Fruit fly (Drosophila melanogaster) whole organism, embryonic: ENCODE measurements around the gene CG6785.

Experiments used
- Asciz ChIP-seq: fragments of 200-800 bp; sonication (Bioruptor generic); optimal IDR thresholded peaks from 2 replicates; lab custom pipeline; 2017; ENCODE audit warnings: missing biosample characterization, mild to moderate bottlenecking, missing genetic modification characterization, missing genetic modification reagents
- CG10431 ChIP-seq: fragments of 200-800 bp; sonication (Bioruptor generic); optimal IDR thresholded peaks from 3 replicates; lab custom pipeline; 2018; ENCODE audit warnings: missing biosample characterization, mild to moderate bottlenecking, missing genetic modification characterization
- CG10959 ChIP-seq: fragments of 200-800 bp; sonication (Bioruptor generic); IDR thresholded peaks from 2 replicates; pipeline ENCODE4 v1.3.6; 2022; ENCODE audit warnings: missing biosample characterization, missing genetic modification characterization
- CG11723 ChIP-seq: fragments of 200-800 bp; sonication (Bioruptor generic); optimal IDR thresholded peaks from 2 replicates; lab custom pipeline; 2017; ENCODE audit warnings: missing biosample characterization, mild to moderate bottlenecking, missing genetic modification characterization
- CG1233 ChIP-seq: fragments of 200-800 bp; sonication (Bioruptor generic); optimal IDR thresholded peaks from 4 replicates; lab custom pipeline; 2018; ENCODE audit warnings: missing biosample characterization, mild to moderate bottlenecking, missing genetic modification characterization
- CG12769 ChIP-seq: fragments of 200-800 bp; sonication (Bioruptor generic); optimal IDR thresholded peaks from 2 replicates; lab custom pipeline; 2019; ENCODE audit warnings: missing biosample characterization, mild to moderate bottlenecking, missing genetic modification characterization, moderate library complexity
- CG13424 ChIP-seq: fragments of 200-800 bp; sonication (Bioruptor generic); optimal IDR thresholded peaks from 2 replicates; lab custom pipeline; 2019; ENCODE audit warnings: missing biosample characterization, mild to moderate bottlenecking, missing genetic modification characterization, moderate library complexity
- CG13775 ChIP-seq: fragments of 200-800 bp; sonication (Bioruptor generic); optimal IDR thresholded peaks from 3 replicates; lab custom pipeline; 2017; ENCODE audit warnings: missing biosample characterization, mild to moderate bottlenecking, missing genetic modification characterization
- CG14441 ChIP-seq: fragments of 200-800 bp; sonication (Bioruptor generic); IDR thresholded peaks from 2 replicates; pipeline ENCODE4 v1.3.6; 2022; ENCODE audit warnings: missing biosample characterization, missing genetic modification characterization
- CG14965 ChIP-seq: fragments of 200-800 bp; sonication (Bioruptor generic); optimal IDR thresholded peaks from 2 replicates; lab custom pipeline; 2016; ENCODE audit warnings: missing biosample characterization, missing genetic modification characterization, borderline replicate concordance
- CG18262 ChIP-seq: fragments of 200-800 bp; optimal IDR thresholded peaks from 3 replicates; lab custom pipeline; 2019; ENCODE audit warnings: missing biosample characterization, mild to moderate bottlenecking, missing genetic modification characterization, moderate library complexity
- CG18599 ChIP-seq: fragments of 200-800 bp; sonication (Bioruptor generic); optimal IDR thresholded peaks from 3 replicates; lab custom pipeline; 2017; ENCODE audit warnings: missing biosample characterization, missing genetic modification characterization, mild to moderate bottlenecking, moderate library complexity, missing genetic modification reagents
- CG32532 ChIP-seq: fragments of 200-800 bp; sonication (Bioruptor generic); IDR thresholded peaks from 2 replicates; pipeline ENCODE4 v1.3.6; 2022; ENCODE audit warnings: missing biosample characterization, missing genetic modification characterization
- CG33213 ChIP-seq: fragments of 200-800 bp; sonication (Bioruptor generic); optimal IDR thresholded peaks from 3 replicates; lab custom pipeline; 2016; ENCODE audit warnings: missing biosample characterization, missing genetic modification characterization
- CG4424 ChIP-seq: fragments of 200-800 bp; sonication (Bioruptor generic); optimal IDR thresholded peaks from 3 replicates; lab custom pipeline; 2016; ENCODE audit warnings: missing biosample characterization, missing genetic modification characterization
- CG5180 ChIP-seq: fragments of 200-800 bp; sonication (Bioruptor generic); optimal IDR thresholded peaks from 3 replicates; lab custom pipeline; 2017; ENCODE audit warnings: missing biosample characterization, missing genetic modification characterization, mild to moderate bottlenecking, moderate library complexity, missing genetic modification reagents
- CG7963 ChIP-seq: fragments of 200-800 bp; sonication (Bioruptor generic); IDR thresholded peaks from 3 replicates; pipeline ENCODE4 v1.3.6; 2022; ENCODE audit warnings: missing biosample characterization, missing genetic modification characterization; ENCODE audit not compliant: partially characterized antibody
- CG7987 ChIP-seq: fragments of 200-800 bp; sonication (Bioruptor generic); optimal IDR thresholded peaks from 2 replicates; lab custom pipeline; 2018; ENCODE audit warnings: missing biosample characterization, mild to moderate bottlenecking, missing genetic modification characterization, moderate library complexity
- CG8924 ChIP-seq: fragments of 200-800 bp; optimal IDR thresholded peaks from 3 replicates; lab custom pipeline; 2019; ENCODE audit warnings: missing biosample characterization, mild to moderate bottlenecking, missing genetic modification characterization, moderate library complexity
- CG9437 ChIP-seq: fragments of 200-800 bp; sonication (Bioruptor generic); optimal IDR thresholded peaks from 2 replicates; lab custom pipeline; 2018; ENCODE audit warnings: missing biosample characterization, mild to moderate bottlenecking, missing genetic modification characterization
- CHES-1-like ChIP-seq: fragments of 200-800 bp; sonication (Bioruptor generic); optimal IDR thresholded peaks from 2 replicates; lab custom pipeline; 2016; ENCODE audit warnings: missing biosample characterization, missing genetic modification characterization
- D ChIP-seq, 2 experiments: fragments of 200-800 bp in 1 of 2; fragments of >200 bp in 1 of 2; sonication (Bioruptor generic) in 1 of 2; optimal IDR thresholded peaks; 2 replicates in 1 of 2; 3 replicates in 1 of 2; lab custom pipeline; 2017; ENCODE audit warnings: mild to moderate bottlenecking in 1 of 2, missing biosample characterization in 1 of 2, missing genetic modification characterization in 1 of 2, missing genetic modification reagents in 1 of 2
- Dfd ChIP-seq, 2 experiments: fragments of >200 bp; optimal IDR thresholded peaks; 2 replicates each; lab custom pipeline; 2017; ENCODE audit warnings: missing biosample characterization in 2 of 2, missing genetic modification characterization in 2 of 2
- Dip2 ChIP-seq: fragments of 200-800 bp; sonication (Bioruptor generic); IDR thresholded peaks from 2 replicates; pipeline ENCODE4 v1.3.6; 2022; ENCODE audit warnings: missing biosample characterization, missing genetic modification characterization
- GATAe ChIP-seq: fragments of 200-800 bp; sonication (Bioruptor generic); conservative IDR thresholded peaks from 2 replicates; pipeline ENCODE4 v1.3.6; 2022; ENCODE audit warnings: missing biosample characterization, missing genetic modification characterization
- H2.0 ChIP-seq: fragments of 200-800 bp; sonication (Bioruptor generic); IDR thresholded peaks from 2 replicates; pipeline ENCODE4 v1.3.6; 2022; ENCODE audit warnings: missing biosample characterization, missing genetic modification characterization
- HHEX ChIP-seq: fragments of 200-800 bp; sonication (Bioruptor generic); optimal IDR thresholded peaks from 3 replicates; lab custom pipeline; 2017; ENCODE audit warnings: missing biosample characterization, mild to moderate bottlenecking, missing genetic modification characterization, missing genetic modification reagents
- Hmr ChIP-seq: fragments of 200-800 bp; sonication (Bioruptor generic); optimal IDR thresholded peaks from 3 replicates; lab custom pipeline; 2017; ENCODE audit warnings: mild to moderate bottlenecking, missing biosample characterization, missing genetic modification reagents, missing genetic modification characterization
- Hr51 ChIP-seq, 2 experiments: fragments of 200-800 bp; sonication (Bioruptor generic); optimal IDR thresholded peaks; 2 replicates in 1 of 2; 3 replicates in 1 of 2; lab custom pipeline; 2016 to 2018; ENCODE audit warnings: missing biosample characterization in 2 of 2, missing genetic modification characterization in 2 of 2, mild to moderate bottlenecking in 1 of 2, moderate library complexity in 1 of 2
- Hsf ChIP-seq: fragments of 200-800 bp; sonication (Bioruptor generic); optimal IDR thresholded peaks from 3 replicates; lab custom pipeline; 2016; ENCODE audit warnings: missing biosample characterization, missing genetic modification characterization
- Lhr ChIP-seq: fragments of 200-800 bp; sonication (Bioruptor generic); optimal IDR thresholded peaks from 3 replicates; lab custom pipeline; 2017; ENCODE audit warnings: mild to moderate bottlenecking, missing biosample characterization, missing genetic modification reagents, missing genetic modification characterization
- MESR4 ChIP-seq: fragments of 200-800 bp; sonication (Bioruptor generic); optimal IDR thresholded peaks from 2 replicates; lab custom pipeline; 2018; ENCODE audit warnings: missing biosample characterization, mild to moderate bottlenecking, missing genetic modification characterization, moderate library complexity
- aop ChIP-seq: fragments of 200-800 bp; sonication (Bioruptor generic); IDR thresholded peaks from 2 replicates; pipeline ENCODE4 v1.3.6; 2022; ENCODE audit warnings: missing biosample characterization, missing genetic modification characterization
- chm ChIP-seq: fragments of 200-800 bp; sonication (Bioruptor generic); IDR thresholded peaks from 2 replicates; pipeline ENCODE4 v1.3.6; 2022; ENCODE audit warnings: missing biosample characterization, missing genetic modification characterization
- dysf ChIP-seq: fragments of 200-800 bp; sonication (Bioruptor generic); IDR thresholded peaks from 3 replicates; pipeline ENCODE4 v1.3.6; 2022; ENCODE audit warnings: missing biosample characterization, missing genetic modification characterization
- en ChIP-seq: fragments of 200-800 bp; sonication (Bioruptor generic); optimal IDR thresholded peaks from 2 replicates; lab custom pipeline; 2016; ENCODE audit warnings: missing biosample characterization, missing genetic modification characterization
- mam ChIP-seq: fragments of 200-800 bp; sonication (Bioruptor generic); optimal IDR thresholded peaks from 3 replicates; lab custom pipeline; 2016; ENCODE audit warnings: missing biosample characterization, missing genetic modification characterization
- odd ChIP-seq: fragments of 200-800 bp; sonication (Bioruptor generic); optimal IDR thresholded peaks from 2 replicates; lab custom pipeline; 2017; ENCODE audit warnings: missing biosample characterization, mild to moderate bottlenecking, missing genetic modification characterization
- otp ChIP-seq: fragments of 200-800 bp; sonication (Bioruptor generic); IDR thresholded peaks from 3 replicates; pipeline ENCODE4, ENCODE4 v1.3.6; 2022; ENCODE audit warnings: missing biosample characterization, missing genetic modification characterization
- pho ChIP-seq: fragments of 200-800 bp; sonication (Bioruptor generic); optimal IDR thresholded peaks from 2 replicates; lab custom pipeline; 2016; ENCODE audit warnings: missing biosample characterization, missing genetic modification characterization
- phol ChIP-seq: fragments of 200-800 bp; sonication (Bioruptor generic); optimal IDR thresholded peaks from 3 replicates; lab custom pipeline; 2018; ENCODE audit warnings: missing biosample characterization, mild to moderate bottlenecking, missing genetic modification characterization, moderate library complexity
- pum ChIP-seq: fragments of 200-800 bp; sonication (Bioruptor generic); optimal IDR thresholded peaks from 2 replicates; lab custom pipeline; 2016; ENCODE audit warnings: missing biosample characterization, missing genetic modification characterization
- salm ChIP-seq: fragments of 200-800 bp; sonication (Bioruptor generic); optimal IDR thresholded peaks from 2 replicates; lab custom pipeline; 2018; ENCODE audit warnings: missing biosample characterization, mild to moderate bottlenecking, missing genetic modification characterization
- sisA ChIP-seq: fragments of 200-800 bp; sonication (Bioruptor generic); IDR thresholded peaks from 2 replicates; pipeline ENCODE4 v1.3.6; 2022; ENCODE audit warnings: missing biosample characterization, missing genetic modification characterization
- toy ChIP-seq: fragments of 200-800 bp; sonication (Bioruptor generic); IDR thresholded peaks from 2 replicates; pipeline ENCODE4 v1.3.6; 2022; ENCODE audit warnings: missing biosample characterization, missing genetic modification characterization
- trh ChIP-seq: fragments of 200-800 bp; sonication (Bioruptor generic); optimal IDR thresholded peaks from 2 replicates; lab custom pipeline; 2016; ENCODE audit warnings: missing biosample characterization, missing genetic modification characterization
- tup ChIP-seq: fragments of 200-800 bp; sonication (Bioruptor generic); optimal IDR thresholded peaks from 2 replicates; lab custom pipeline; 2016; ENCODE audit warnings: missing biosample characterization, mild to moderate bottlenecking, missing genetic modification characterization, moderate library complexity
- yki ChIP-seq: fragments of >200 bp; optimal IDR thresholded peaks from 3 replicates; lab custom pipeline; 2018

Gene CG6785

DNA sequence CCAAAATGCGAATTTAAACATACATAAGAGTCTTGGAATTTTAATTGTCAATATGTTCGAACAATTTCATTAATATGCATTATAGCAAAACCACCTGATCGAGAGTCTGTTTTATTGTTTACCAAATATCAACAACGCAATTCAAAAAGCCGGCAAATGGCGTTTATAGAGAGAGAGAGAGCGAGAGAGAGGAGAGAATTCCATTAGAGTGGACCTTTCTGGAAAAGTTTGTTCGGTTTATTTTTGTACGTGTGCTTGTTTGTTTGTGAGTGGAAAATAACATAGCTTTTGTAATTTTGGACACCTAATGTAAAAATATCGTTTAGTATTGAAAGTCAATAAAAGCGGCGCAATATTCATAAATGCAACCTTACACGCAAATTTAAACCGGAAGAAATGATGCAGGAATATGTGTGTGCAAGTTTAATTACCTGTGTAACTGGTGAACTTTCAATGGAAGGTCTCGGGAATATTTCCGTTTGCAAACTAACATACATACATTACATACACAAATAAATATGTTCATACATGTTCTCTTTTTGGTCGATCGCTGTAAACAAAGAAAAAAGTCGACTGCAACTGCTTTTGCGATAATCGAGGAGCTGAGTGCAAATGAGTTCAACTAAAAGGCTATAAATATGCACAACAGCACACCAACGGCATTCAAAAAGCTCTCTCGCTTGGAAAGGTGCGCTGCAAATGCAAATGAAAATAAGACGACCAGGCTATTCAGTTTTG lies at the start of gene CG6785 (continued):
- TF ChIP-seq Dfd (GFP tag; optimal IDR thresholded peaks at IDR 0.05; lab: Kevin White, UChicago) = no peak
- TF ChIP-seq CHES-1-like (GFP tag; lab: Kevin White, UChicago) = peak; percentile 95
- TF ChIP-seq CG10431 (GFP tag; lab: Kevin White, UChicago) = peak; percentile 90
- no peak for TF ChIP-seq Dip2 (GFP tag; lab: Robert Waterston, UW)
- peak; percentile 32 for TF ChIP-seq CG13775
- TF ChIP-seq pho (GFP tag; lab: Kevin White, UChicago) = peak; percentile 76
- peak; percentile 95 for TF ChIP-seq odd (GFP tag; lab: Kevin White, UChicago)
- TF ChIP-seq CG1233 (GFP tag; lab: Kevin White, UChicago) = peak; percentile 85
- peak; percentile 71 for TF ChIP-seq CG18262
- TF ChIP-seq CG12769 (tag; lab: Kevin White, UChicago) = peak; percentile 81
- peak; percentile 92 for TF ChIP-seq HHEX (GFP tag; lab: Kevin White, UChicago)
- TF ChIP-seq aop (GFP tag; lab: Robert Waterston, UW) = no peak
- 0 out of 2 replicates have a peak, but pooled peaks have one; percentile 11 for TF ChIP-seq CG10959 (GFP tag; lab: Robert Waterston, UW)
- TF ChIP-seq phol = peak; percentile 62
- TF ChIP-seq CG4424 (GFP tag; lab: Kevin White, UChicago) = peak; percentile 67
- TF ChIP-seq CG32532 (GFP tag; lab: Robert Waterston, UW) = peak; percentile 38; the same call in 1 of the 2 replicates
- TF ChIP-seq GATAe (GFP tag; lab: Robert Waterston, UW) = no peak
- peak; percentile 41; the same call in 1 of the 3 replicates for TF ChIP-seq dysf
- TF ChIP-seq CG18599 (GFP tag; lab: Kevin White, UChicago) = peak; percentile 90
- no peak for TF ChIP-seq D (optimal IDR thresholded peaks at IDR 0.05; lab: Kevin White, UChicago)
- TF ChIP-seq D (GFP tag; optimal IDR thresholded peaks at IDR 0.05; lab: Kevin White, UChicago) = peak; percentile 83
- TF ChIP-seq otp (GFP tag; lab: Robert Waterston, UW) = peak; percentile 81
- no peak for TF ChIP-seq toy (GFP tag; lab: Robert Waterston, UW)
- peak; percentile 77 for TF ChIP-seq en (GFP tag; lab: Kevin White, UChicago)
- TF ChIP-seq Hsf (GFP tag; lab: Kevin White, UChicago) = peak; percentile 68
- peak; percentile 93 for TF ChIP-seq CG7987 (GFP tag; lab: Kevin White, UChicago)
- no peak for TF ChIP-seq H2.0 (GFP tag; lab: Robert Waterston, UW)
- TF ChIP-seq mam (GFP tag; lab: Kevin White, UChicago) = peak; percentile 37
- peak; percentile 83 for TF ChIP-seq CG5180 (GFP tag; lab: Kevin White, UChicago)
- TF ChIP-seq chm (GFP tag; lab: Robert Waterston, UW) = peak; percentile 88
- peak; percentile 83 for TF ChIP-seq CG11723
- peak; percentile 78 for TF ChIP-seq Lhr
- peak; percentile 86 for TF ChIP-seq CG33213 (GFP tag; lab: Kevin White, UChicago)
- peak; percentile 78 for TF ChIP-seq CG14965
- peak; percentile 48 for TF ChIP-seq MESR4 (GFP tag; lab: Kevin White, UChicago)
- peak; percentile 85 for TF ChIP-seq CG8924 (tag; lab: Kevin White, UChicago)
- TF ChIP-seq Asciz = peak; percentile 98
- TF ChIP-seq CG13424 = peak; percentile 73
- TF ChIP-seq trh (GFP tag; lab: Kevin White, UChicago) = peak; percentile 86
- peak; percentile 86 for TF ChIP-seq salm (tag; lab: Kevin White, UChicago)
- TF ChIP-seq yki = no peak
- TF ChIP-seq CG9437 (GFP tag; lab: Kevin White, UChicago) = peak; percentile 25
- TF ChIP-seq Hmr (GFP tag; lab: Kevin White, UChicago) = peak; percentile 90
- peak; percentile 70 for TF ChIP-seq Hr51 (GFP tag; optimal IDR thresholded peaks at IDR 0.05; lab: Kevin White, UChicago)
- peak; percentile 66 for TF ChIP-seq tup
- TF ChIP-seq CG14441 (GFP tag; lab: Robert Waterston, UW) = peak; percentile 28; the same call in 1 of the 2 replicates
- peak; percentile 62 for TF ChIP-seq pum
- no peak for TF ChIP-seq CG7963 (GFP tag; lab: Robert Waterston, UW)
- no peak for TF ChIP-seq sisA (GFP tag; lab: Robert Waterston, UW)
